Worm (Caenorhabditis elegans) whole organism, L4 larva: Measurements from ENCODE around the gene lin-52.

ENCODE experiments used
- ctbp-1 ChIP-seq: fragments of 200-800 bp; sonication (Bioruptor generic); IDR thresholded peaks from 2 replicates; pipeline ENCODE4 v1.3.6; 2022; ENCODE audit warnings: missing genetic modification reagents, missing genetic modification characterization, missing compliant biosample characterization
- daf-12 ChIP-seq: fragments of 150-350 bp; optimal IDR thresholded peaks from 2 replicates; lab custom pipeline; 2014; ENCODE audit warnings: missing biosample characterization, missing genetic modification reagents, missing genetic modification characterization
- nhr-237 ChIP-seq: sonication (generic microtip); optimal IDR thresholded peaks from 2 replicates; lab custom pipeline; 2017; ENCODE audit warnings: missing biosample characterization, missing genetic modification characterization
- unc-62 ChIP-seq, 3 experiments: fragments of 150-350 bp in 1 of 3; sonication (generic microtip); optimal IDR thresholded peaks in 2 of 3; peaks in 1 of 3; 1 replicate in 1 of 3; 2 replicates in 2 of 3; lab custom pipeline; 2014 to 2017; ENCODE audit warnings: missing biosample characterization in 3 of 3, missing genetic modification characterization in 3 of 3, missing genetic modification reagents in 3 of 3, missing genotype in 1 of 3
- zag-1 ChIP-seq: fragments of 150-350 bp; optimal IDR thresholded peaks from 2 replicates; lab custom pipeline; 2014; ENCODE audit warnings: missing biosample characterization, missing genetic modification characterization
- zfp-2 ChIP-seq: sonication (generic microtip); optimal IDR thresholded peaks from 2 replicates; lab custom pipeline; 2016; ENCODE audit warnings: mild to moderate bottlenecking, missing genetic modification characterization, missing compliant biosample characterization
- ztf-11 ChIP-seq: fragments of 150-350 bp; optimal IDR thresholded peaks from 2 replicates; lab custom pipeline; 2014; ENCODE audit warnings: missing biosample characterization, missing genetic modification characterization

ce11 chrIII:9782011-9782436, 42.5 kb downstream of the lin-52 start, which contains the start of gene vha-2:
- TF ChIP-seq zfp-2 (no peak), daf-12 (tag; lab: Kevin White, UChicago) (no peak), ztf-11 (no peak), zag-1 (tag; lab: Kevin White, UChicago) (no peak), unc-62 (GFP tag; optimal IDR thresholded peaks at IDR 0.05 in 1 of 2; lab: Kevin White, UChicago) (peak in 1 of 2 experiments; percentile 91), unc-62 (tag; optimal IDR thresholded peaks at IDR 0.05; lab: Kevin White, UChicago) (no peak), nhr-237 (tag; lab: Kevin White, UChicago) (no peak), ctbp-1 (GFP tag; lab: Robert Waterston, UW) (no peak)
